Worm (Caenorhabditis elegans) whole organism, early embryonic: ENCODE results near the gene twk-45.

Experiments used
- B0310.2 ChIP-seq: sonication (generic microtip); optimal IDR thresholded peaks from 2 replicates; lab custom pipeline; 2016; ENCODE audit warnings: mild to moderate bottlenecking, missing genetic modification characterization, missing compliant biosample characterization
- F13C5.2 ChIP-seq: sonication (generic microtip); optimal IDR thresholded peaks from 2 replicates; lab custom pipeline; 2017; ENCODE audit warnings: mild to moderate bottlenecking, missing genetic modification characterization, inconsistent platforms, missing compliant biosample characterization
- aly-1 ChIP-seq: sonication (generic microtip); optimal IDR thresholded peaks from 2 replicates; lab custom pipeline; 2016; ENCODE audit warnings: missing genetic modification characterization, missing compliant biosample characterization
- ama-1 ChIP-seq: fragments of 150-350 bp; optimal IDR thresholded peaks from 2 replicates; lab custom pipeline; 2014
- ceh-13 ChIP-seq: fragments of 200-800 bp; sonication (Bioruptor generic); optimal IDR thresholded peaks from 2 replicates; lab custom pipeline; 2018; ENCODE audit warnings: mild to moderate bottlenecking, missing genetic modification characterization, missing compliant biosample characterization
- ceh-36 ChIP-seq: sonication (generic microtip); optimal IDR thresholded peaks from 2 replicates; lab custom pipeline; 2016; ENCODE audit warnings: missing genetic modification characterization, inconsistent platforms, missing compliant biosample characterization
- ets-7 ChIP-seq: sonication (generic microtip); optimal IDR thresholded peaks from 2 replicates; lab custom pipeline; 2016; ENCODE audit warnings: missing genotype, missing genetic modification characterization, missing compliant biosample characterization
- flt-1 ChIP-seq: fragments of 200-800 bp; sonication (Bioruptor generic); IDR thresholded peaks from 2 replicates; pipeline ENCODE4 v1.3.6; 2022; ENCODE audit warnings: missing genetic modification characterization, missing compliant biosample characterization
- hmbx-1 ChIP-seq: sonication (generic microtip); optimal IDR thresholded peaks from 2 replicates; lab custom pipeline; 2016; ENCODE audit warnings: mild to moderate bottlenecking, missing genetic modification characterization, missing compliant biosample characterization
- hmg-4 ChIP-seq: fragments of 200-800 bp; sonication (Bioruptor generic); optimal IDR thresholded peaks from 2 replicates; lab custom pipeline; 2018; ENCODE audit warnings: mild to moderate bottlenecking, missing genetic modification characterization, missing compliant biosample characterization
- hnd-1 ChIP-seq: sonication (generic microtip); optimal IDR thresholded peaks from 2 replicates; lab custom pipeline; 2016; ENCODE audit warnings: missing genetic modification characterization, missing compliant biosample characterization
- pes-1 ChIP-seq: fragments of 200-800 bp; sonication (Bioruptor generic); IDR thresholded peaks from 2 replicates; pipeline ENCODE4 v1.3.6; 2022; ENCODE audit warnings: missing genetic modification reagents, missing genetic modification characterization, missing compliant biosample characterization
- scrt-1 ChIP-seq: fragments of 200-800 bp; sonication (Bioruptor generic); IDR thresholded peaks from 2 replicates; pipeline ENCODE4 v1.3.6; 2022; ENCODE audit warnings: missing genetic modification characterization, missing compliant biosample characterization
- sea-1 ChIP-seq: fragments of 200-800 bp; sonication (Bioruptor generic); conservative IDR thresholded peaks from 2 replicates; pipeline ENCODE4 v1.3.6; 2022; ENCODE audit warnings: missing genetic modification characterization, missing compliant biosample characterization
- tbx-11 ChIP-seq: fragments of 200-800 bp; sonication (Bioruptor generic); IDR thresholded peaks from 2 replicates; pipeline ENCODE4 v1.3.6; 2022; ENCODE audit warnings: missing genetic modification characterization, missing compliant biosample characterization
- tbx-37 ChIP-seq: fragments of 200-800 bp; sonication (Bioruptor generic); conservative IDR thresholded peaks from 2 replicates; pipeline ENCODE4 v1.3.6; 2022; ENCODE audit warnings: missing genetic modification reagents, missing genetic modification characterization, missing compliant biosample characterization
- tra-4 ChIP-seq: sonication (generic microtip); optimal IDR thresholded peaks from 2 replicates; lab custom pipeline; 2017; ENCODE audit warnings: missing genetic modification characterization, missing compliant biosample characterization

twk-45 gene

DNA sequence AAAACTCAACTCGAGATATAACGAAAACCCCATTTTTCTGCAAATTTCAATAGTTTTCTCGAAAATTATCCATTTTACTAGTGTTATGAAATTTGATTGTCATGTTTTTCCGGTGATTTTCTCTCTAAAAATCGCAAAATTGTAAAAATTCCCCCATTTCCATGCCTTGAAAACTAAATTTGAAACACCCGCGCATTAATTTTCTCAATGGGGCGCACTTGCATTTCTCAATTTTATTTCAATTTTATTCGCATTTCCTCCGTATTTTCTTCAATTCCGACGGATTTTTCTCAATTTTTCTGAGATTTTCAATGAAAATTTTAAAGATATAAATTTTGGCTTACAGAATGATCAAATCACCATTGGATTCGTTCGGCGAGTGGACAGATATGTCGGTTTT, 3.4 kb upstream of the twk-45 start, which contains the start of gene Y71H2AM.3:
Gene Y71H2AM.3, plus strand, starts transcription at position 347 of the 400 bp plus-strand sequence.
- peak; percentile 22 for TF ChIP-seq F13C5.2 (tag; lab: Kevin White, UChicago)
- no peak for TF ChIP-seq tbx-37
- TF ChIP-seq sea-1 (GFP tag; lab: Robert Waterston, UW): no peak
- TF ChIP-seq scrt-1 (GFP tag; lab: Robert Waterston, UW): no peak
- TF ChIP-seq tbx-11 (GFP tag; lab: Robert Waterston, UW): no peak

DNA sequence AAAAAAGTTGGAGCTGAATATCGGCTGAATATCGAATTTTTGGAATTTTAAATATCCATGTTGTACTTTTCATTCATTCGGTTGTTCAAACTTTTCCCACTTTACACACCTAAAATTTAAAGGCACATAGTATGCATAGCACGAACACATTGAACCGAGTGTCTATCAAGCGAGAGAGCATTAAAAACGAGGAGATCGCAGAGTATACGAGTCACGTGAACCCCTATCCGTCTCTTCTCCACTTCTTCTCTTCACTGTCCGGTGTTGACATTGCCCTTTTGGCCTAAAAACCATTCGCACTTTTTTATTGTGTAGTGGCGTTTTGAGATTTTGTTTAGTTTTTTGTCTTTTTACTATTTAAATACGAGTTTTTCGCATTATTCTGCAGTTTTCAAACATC, 2.8 kb upstream of the twk-45 start:
- TF ChIP-seq F13C5.2 (tag; lab: Kevin White, UChicago) (no peak), tbx-37 (no peak)

DNA sequence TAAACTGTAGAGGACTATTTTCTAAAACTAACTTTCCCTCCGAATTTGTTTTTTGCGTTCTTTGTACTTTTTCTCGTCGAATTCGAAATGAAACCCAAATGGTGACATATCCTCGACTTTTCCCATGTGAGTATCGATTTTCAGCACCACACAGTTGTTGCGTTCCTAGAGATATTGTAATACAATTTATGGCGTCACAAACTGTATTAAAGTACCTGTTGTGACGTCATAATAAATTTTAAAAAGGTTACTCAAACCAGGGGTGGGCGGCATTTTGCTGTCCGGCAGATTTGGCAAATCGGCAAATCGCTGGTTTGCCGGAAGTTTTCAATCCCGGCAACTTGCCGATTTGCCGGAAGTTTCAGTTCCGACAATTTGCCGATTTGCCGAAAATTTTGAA, 957 bp downstream of the twk-45 start:
- TF ChIP-seq sea-1 (GFP tag; lab: Robert Waterston, UW) (no peak), flt-1 (GFP tag; lab: Robert Waterston, UW) (no peak), ceh-13 (GFP tag; lab: Kevin White, UChicago) (no peak), hmbx-1 (tag; lab: Kevin White, UChicago) (no peak), hmg-4 (GFP tag; lab: Kevin White, UChicago) (no peak), B0310.2 (tag; lab: Kevin White, UChicago) (no peak), ets-7 (no peak), aly-1 (tag; lab: Kevin White, UChicago) (no peak), pes-1 (GFP tag; lab: Robert Waterston, UW) (no peak), tbx-11 (GFP tag; lab: Robert Waterston, UW) (no peak), ceh-36 (no peak), tbx-37 (no peak), hnd-1 (tag; lab: Kevin White, UChicago) (no peak), F13C5.2 (tag; lab: Kevin White, UChicago) (no peak), tra-4 (tag; lab: Kevin White, UChicago) (no peak), scrt-1 (GFP tag; lab: Robert Waterston, UW) (no peak), ama-1 (lab: Kevin White, UChicago) (no peak)

DNA sequence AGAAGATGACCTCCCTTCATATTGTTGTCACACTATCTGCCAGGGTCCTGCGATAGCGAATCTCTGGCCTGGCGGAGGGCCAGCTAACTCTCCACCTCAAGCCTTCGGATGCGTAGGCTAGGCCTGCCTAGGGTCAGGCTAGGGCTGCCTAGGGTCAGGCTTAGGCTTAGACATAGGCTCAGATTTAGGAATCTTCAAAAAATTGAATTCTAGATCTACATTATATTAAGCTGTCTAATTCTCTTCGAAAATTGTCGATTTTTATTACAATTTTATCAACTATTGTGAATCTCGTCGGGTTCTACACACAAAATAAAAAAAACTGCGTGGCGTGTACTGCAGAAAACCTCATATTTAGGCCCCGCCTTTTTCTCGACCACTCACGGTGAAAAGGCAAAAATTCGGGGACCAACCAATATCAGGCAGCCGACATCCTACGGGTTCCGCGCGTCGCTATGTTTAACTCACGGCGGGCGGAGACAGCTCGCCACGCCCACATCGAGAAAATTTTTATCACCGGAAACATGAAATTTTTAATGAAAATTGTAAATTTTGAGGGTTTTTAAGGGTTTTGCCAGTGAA, 6.2 kb downstream of the twk-45 start:
- TF ChIP-seq ama-1 (lab: Kevin White, UChicago) (no peak), ceh-13 (GFP tag; lab: Kevin White, UChicago) (no peak), B0310.2 (tag; lab: Kevin White, UChicago) (no peak), hnd-1 (tag; lab: Kevin White, UChicago) (no peak), tbx-37 (no peak), F13C5.2 (tag; lab: Kevin White, UChicago) (no peak), hmg-4 (GFP tag; lab: Kevin White, UChicago) (no peak), ets-7 (no peak), pes-1 (GFP tag; lab: Robert Waterston, UW) (no peak), tbx-11 (GFP tag; lab: Robert Waterston, UW) (no peak), tra-4 (tag; lab: Kevin White, UChicago) (no peak), hmbx-1 (tag; lab: Kevin White, UChicago) (no peak), flt-1 (GFP tag; lab: Robert Waterston, UW) (no peak), sea-1 (GFP tag; lab: Robert Waterston, UW) (no peak), scrt-1 (GFP tag; lab: Robert Waterston, UW) (no peak), aly-1 (tag; lab: Kevin White, UChicago) (no peak), ceh-36 (no peak)

DNA sequence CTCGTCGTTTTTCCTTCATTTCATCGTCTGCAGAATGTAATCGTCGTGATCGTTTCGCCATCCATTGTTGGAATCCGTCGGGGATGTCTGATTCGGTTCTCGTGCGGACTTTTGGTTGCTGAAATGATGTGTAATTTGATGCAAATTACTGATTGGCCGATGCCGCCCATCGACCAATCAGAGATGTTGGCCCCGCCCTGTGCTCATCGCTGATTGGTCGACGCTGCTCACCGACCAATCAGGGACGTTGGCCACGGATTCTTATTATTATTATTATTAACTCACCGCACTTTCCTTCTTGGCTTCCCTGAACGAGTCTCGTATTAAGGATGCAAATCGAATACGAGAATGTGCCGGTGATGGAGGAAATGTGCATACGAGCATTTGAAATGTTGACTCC, 7.6 kb downstream of the twk-45 start:
- TF ChIP-seq ceh-36: no peak
- no peak for TF ChIP-seq hmbx-1 (tag; lab: Kevin White, UChicago)
- TF ChIP-seq scrt-1 (GFP tag; lab: Robert Waterston, UW): no peak
- no peak for TF ChIP-seq pes-1 (GFP tag; lab: Robert Waterston, UW)
- TF ChIP-seq hnd-1 (tag; lab: Kevin White, UChicago): no peak
- TF ChIP-seq tbx-37: no peak
- TF ChIP-seq B0310.2 (tag; lab: Kevin White, UChicago): no peak
- TF ChIP-seq aly-1 (tag; lab: Kevin White, UChicago): no peak
- no peak for TF ChIP-seq ceh-13 (GFP tag; lab: Kevin White, UChicago)
- TF ChIP-seq sea-1 (GFP tag; lab: Robert Waterston, UW): no peak
- no peak for TF ChIP-seq flt-1 (GFP tag; lab: Robert Waterston, UW)
- no peak for TF ChIP-seq F13C5.2 (tag; lab: Kevin White, UChicago)
- TF ChIP-seq hmg-4 (GFP tag; lab: Kevin White, UChicago): no peak
- TF ChIP-seq tra-4 (tag; lab: Kevin White, UChicago): no peak
- TF ChIP-seq tbx-11 (GFP tag; lab: Robert Waterston, UW): no peak
- no peak for TF ChIP-seq ets-7
- no peak for TF ChIP-seq ama-1 (lab: Kevin White, UChicago)

DNA sequence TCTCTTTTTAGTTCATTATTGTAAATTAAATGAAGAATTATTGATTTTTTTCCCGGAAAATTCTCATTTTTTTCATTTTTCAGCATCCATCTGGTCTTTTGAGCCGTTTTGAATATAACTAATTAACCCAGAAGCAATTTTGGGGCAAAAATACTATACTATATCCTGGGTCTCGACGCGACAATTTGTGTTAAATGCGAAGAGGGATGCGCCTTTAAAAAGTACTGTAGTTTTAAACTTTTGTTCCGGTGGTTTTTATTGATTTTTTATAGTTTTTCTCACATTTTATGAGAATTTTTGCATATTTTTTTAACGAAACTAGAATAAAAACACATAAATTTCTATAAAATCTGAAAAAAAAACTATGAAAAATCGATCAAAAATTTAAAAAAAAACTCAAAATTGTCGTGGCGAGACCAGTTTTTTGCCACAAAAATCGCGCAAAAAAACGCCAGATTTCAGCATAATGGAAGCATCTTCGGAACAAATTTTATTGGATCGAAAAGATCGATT, 13.7 kb downstream of the twk-45 start, which contains the start of gene tbcc-1:
Gene tbcc-1, plus strand, starts transcription at position 463 of the 513 bp plus-strand sequence.
- no peak for TF ChIP-seq F13C5.2 (tag; lab: Kevin White, UChicago)
- TF ChIP-seq pes-1 (GFP tag; lab: Robert Waterston, UW): no peak
- TF ChIP-seq ceh-36: no peak

DNA sequence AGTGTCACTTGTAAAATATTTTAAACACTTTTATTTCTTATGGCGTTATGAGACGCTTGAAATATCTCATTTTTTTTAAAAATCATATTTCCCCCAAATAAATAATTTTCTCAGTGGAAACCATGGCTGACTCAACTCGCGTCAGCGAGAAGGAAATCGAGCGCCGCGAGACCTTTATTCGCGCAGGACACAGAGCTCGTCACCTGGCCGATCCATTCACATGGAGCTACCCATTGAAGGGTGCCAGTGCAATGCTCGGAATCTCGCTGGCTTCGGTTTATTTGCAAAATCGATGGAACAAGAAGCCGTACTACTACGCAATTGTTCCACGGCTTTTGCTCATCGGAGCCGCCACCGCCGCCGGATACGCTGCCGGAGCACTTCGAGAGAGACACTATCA, 15.0 kb downstream of the twk-45 start, which contains the start of gene nduc-2:
Gene nduc-2, plus strand, starts transcription at position 113 of the 400 bp plus-strand sequence.
- no peak for TF ChIP-seq ets-7
- no peak for TF ChIP-seq tbx-37
- TF ChIP-seq B0310.2 (tag; lab: Kevin White, UChicago): no peak
- TF ChIP-seq ama-1 (lab: Kevin White, UChicago): no peak
- TF ChIP-seq hmg-4 (GFP tag; lab: Kevin White, UChicago): no peak
- TF ChIP-seq scrt-1 (GFP tag; lab: Robert Waterston, UW): no peak
- no peak for TF ChIP-seq ceh-13 (GFP tag; lab: Kevin White, UChicago)
- no peak for TF ChIP-seq hmbx-1 (tag; lab: Kevin White, UChicago)
- no peak for TF ChIP-seq tra-4 (tag; lab: Kevin White, UChicago)
